Worm (Caenorhabditis elegans): ENCODE measurements around the gene srlf-29.

ce11 chrII:1714772-1715353 lies 48.7 kb downstream of the srlf-29 start, which contains the start of gene btb-6:
- no peak for TF ChIP-seq dao-5 (tag; optimal IDR thresholded peaks at IDR 0.05)
- no peak for TF ChIP-seq W03F9.2 (tag; optimal IDR thresholded peaks at IDR 0.05)
